Fruit fly (Drosophila melanogaster) whole organism, embryonic: ENCODE measurements around the gene Gr98c.

Experiments
- Aef1 ChIP-seq: fragments of 200-800 bp; sonication (Bioruptor generic); IDR thresholded peaks from 3 replicates; pipeline ENCODE4 v1.3.6; 2022; ENCODE audit warnings: missing biosample characterization, missing genetic modification characterization
- CG10267 ChIP-seq: fragments of 200-800 bp; sonication (Bioruptor generic); optimal IDR thresholded peaks from 2 replicates; lab custom pipeline; 2018; ENCODE audit warnings: missing biosample characterization, mild to moderate bottlenecking, missing genetic modification characterization, moderate library complexity
- CG10565 ChIP-seq: fragments of 200-800 bp; sonication (Bioruptor generic); optimal IDR thresholded peaks from 3 replicates; lab custom pipeline; 2016; ENCODE audit warnings: missing biosample characterization, mild to moderate bottlenecking, missing genetic modification characterization
- CG11504 ChIP-seq: fragments of 200-800 bp; sonication (Bioruptor generic); optimal IDR thresholded peaks from 3 replicates; lab custom pipeline; 2019; ENCODE audit warnings: missing biosample characterization, mild to moderate bottlenecking, missing genetic modification characterization, moderate library complexity
- CG12299 ChIP-seq: fragments of 200-800 bp; sonication (Bioruptor generic); optimal IDR thresholded peaks from 2 replicates; lab custom pipeline; 2018; ENCODE audit warnings: missing biosample characterization, mild to moderate bottlenecking, missing genetic modification characterization
- CG15514 ChIP-seq: fragments of 200-800 bp; sonication (Bioruptor generic); optimal IDR thresholded peaks from 3 replicates; lab custom pipeline; 2017; ENCODE audit warnings: missing biosample characterization, missing genetic modification characterization, mild to moderate bottlenecking, moderate library complexity, missing genetic modification reagents
- CG15696 ChIP-seq: fragments of 200-800 bp; sonication (Bioruptor generic); optimal IDR thresholded peaks from 2 replicates; lab custom pipeline; 2019; ENCODE audit warnings: missing biosample characterization, mild to moderate bottlenecking, missing genetic modification characterization, moderate library complexity
- CG18599 ChIP-seq: fragments of 200-800 bp; sonication (Bioruptor generic); optimal IDR thresholded peaks from 3 replicates; lab custom pipeline; 2017; ENCODE audit warnings: missing biosample characterization, missing genetic modification characterization, mild to moderate bottlenecking, moderate library complexity, missing genetic modification reagents
- CG2678 ChIP-seq: fragments of 200-800 bp; sonication (Bioruptor generic); optimal IDR thresholded peaks from 3 replicates; lab custom pipeline; 2019; ENCODE audit warnings: missing biosample characterization, mild to moderate bottlenecking, missing genetic modification characterization, moderate library complexity
- CG31441 ChIP-seq: fragments of 200-800 bp; sonication (Bioruptor generic); IDR thresholded peaks from 2 replicates; pipeline ENCODE4 v1.3.6; 2022; ENCODE audit warnings: missing biosample characterization, missing genetic modification characterization
- CG3281 ChIP-seq: fragments of 200-800 bp; sonication (Bioruptor generic); optimal IDR thresholded peaks from 3 replicates; lab custom pipeline; 2017; ENCODE audit warnings: missing biosample characterization, mild to moderate bottlenecking, missing genetic modification characterization
- CG33213 ChIP-seq: fragments of 200-800 bp; sonication (Bioruptor generic); optimal IDR thresholded peaks from 3 replicates; lab custom pipeline; 2016; ENCODE audit warnings: missing biosample characterization, missing genetic modification characterization
- CG3407 ChIP-seq: fragments of 200-800 bp; sonication (Bioruptor generic); optimal IDR thresholded peaks from 2 replicates; lab custom pipeline; 2018; ENCODE audit warnings: missing biosample characterization, mild to moderate bottlenecking, missing genetic modification characterization
- CG5245 ChIP-seq: fragments of 200-800 bp; sonication (Bioruptor generic); optimal IDR thresholded peaks from 3 replicates; lab custom pipeline; 2016; ENCODE audit warnings: missing biosample characterization, missing genetic modification characterization
- CG6654 ChIP-seq: fragments of 200-800 bp; sonication (Bioruptor generic); optimal IDR thresholded peaks from 2 replicates; lab custom pipeline; 2017; ENCODE audit warnings: missing biosample characterization, mild to moderate bottlenecking, missing genetic modification characterization
- CG9727 ChIP-seq: fragments of 200-800 bp; sonication (Bioruptor generic); optimal IDR thresholded peaks from 3 replicates; lab custom pipeline; 2017; ENCODE audit warnings: missing biosample characterization, mild to moderate bottlenecking, missing genetic modification characterization
- CkIIα-i1 ChIP-seq: fragments of 200-800 bp; sonication (Bioruptor generic); IDR thresholded peaks from 2 replicates; pipeline ENCODE4 v1.3.6; 2022; ENCODE audit warnings: missing biosample characterization, missing genetic modification characterization
- CrebB ChIP-seq: fragments of 200-800 bp; sonication (Bioruptor generic); optimal IDR thresholded peaks from 3 replicates; lab custom pipeline; 2018; ENCODE audit warnings: missing biosample characterization, mild to moderate bottlenecking, missing genetic modification characterization
- D19A ChIP-seq: fragments of 200-800 bp; optimal IDR thresholded peaks from 3 replicates; lab custom pipeline; 2019; ENCODE audit warnings: missing biosample characterization, mild to moderate bottlenecking, missing genetic modification characterization, moderate library complexity
- Ets65A ChIP-seq: fragments of 200-800 bp; sonication (Bioruptor generic); peaks from one replicate; lab custom pipeline; 2016; ENCODE audit warnings: missing biosample characterization, missing genetic modification characterization
- HLH54F ChIP-seq: fragments of 200-800 bp; sonication (Bioruptor generic); optimal IDR thresholded peaks from 3 replicates; lab custom pipeline; 2016; ENCODE audit warnings: missing biosample characterization, missing genetic modification characterization
- Lhr ChIP-seq: fragments of 200-800 bp; sonication (Bioruptor generic); optimal IDR thresholded peaks from 3 replicates; lab custom pipeline; 2017; ENCODE audit warnings: mild to moderate bottlenecking, missing biosample characterization, missing genetic modification reagents, missing genetic modification characterization
- Ptx1 ChIP-seq: fragments of 200-800 bp; sonication (Bioruptor generic); IDR thresholded peaks from 2 replicates; pipeline ENCODE4 v1.3.6; 2022; ENCODE audit warnings: missing biosample characterization, missing genetic modification characterization
- Rfx ChIP-seq: fragments of 200-800 bp; sonication (Bioruptor generic); IDR thresholded peaks from 2 replicates; pipeline ENCODE4 v1.3.6; 2022; ENCODE audit warnings: missing biosample characterization, missing genetic modification characterization
- Scr ChIP-seq: fragments of 200-800 bp; sonication (Bioruptor generic); IDR thresholded peaks from 2 replicates; pipeline ENCODE4 v1.3.6; 2022; ENCODE audit warnings: missing biosample characterization, missing genetic modification characterization; ENCODE audit not compliant: partially characterized antibody
- Spps ChIP-seq: fragments of 200-800 bp; sonication (Bioruptor generic); optimal IDR thresholded peaks from 2 replicates; lab custom pipeline; 2018; ENCODE audit warnings: missing biosample characterization, mild to moderate bottlenecking, missing genetic modification characterization
- Usf ChIP-seq: fragments of 200-800 bp; sonication (Bioruptor generic); optimal IDR thresholded peaks from 2 replicates; lab custom pipeline; 2017; ENCODE audit warnings: missing genotype, missing biosample characterization, missing genetic modification characterization
- Vsx1 ChIP-seq: fragments of 200-800 bp; sonication (Bioruptor generic); optimal IDR thresholded peaks from 2 replicates; lab custom pipeline; 2017; ENCODE audit warnings: missing biosample characterization, mild to moderate bottlenecking, missing genetic modification characterization, missing genetic modification reagents
- ap ChIP-seq: fragments of 200-800 bp; sonication (Bioruptor generic); IDR thresholded peaks from 2 replicates; pipeline ENCODE4 v1.3.6; 2022; ENCODE audit warnings: missing biosample characterization, missing genetic modification characterization
- caup ChIP-seq: fragments of 200-800 bp; sonication (Bioruptor generic); optimal IDR thresholded peaks from 3 replicates; lab custom pipeline; 2017; ENCODE audit warnings: missing biosample characterization, mild to moderate bottlenecking, missing genetic modification characterization, moderate library complexity; ENCODE audit not compliant: severe bottlenecking
- chn ChIP-seq: fragments of 200-800 bp; sonication (Bioruptor generic); optimal IDR thresholded peaks from 2 replicates; lab custom pipeline; 2016; ENCODE audit warnings: missing biosample characterization, missing genetic modification characterization
- croc ChIP-seq: fragments of 200-800 bp; sonication (Bioruptor generic); conservative IDR thresholded peaks from 3 replicates; pipeline ENCODE4 v1.3.6; 2022; ENCODE audit warnings: missing biosample characterization, missing genetic modification characterization
- dysf ChIP-seq: fragments of 200-800 bp; sonication (Bioruptor generic); IDR thresholded peaks from 3 replicates; pipeline ENCODE4 v1.3.6; 2022; ENCODE audit warnings: missing biosample characterization, missing genetic modification characterization
- gem ChIP-seq: fragments of 200-800 bp; sonication (Bioruptor generic); optimal IDR thresholded peaks from 2 replicates; lab custom pipeline; 2019; ENCODE audit warnings: missing biosample characterization, mild to moderate bottlenecking, missing genetic modification characterization, moderate library complexity
- ind ChIP-seq: fragments of 200-800 bp; sonication (Bioruptor generic); optimal IDR thresholded peaks from 3 replicates; lab custom pipeline; 2016; ENCODE audit warnings: missing biosample characterization, missing genetic modification characterization
- kay ChIP-seq: fragments of 200-800 bp; sonication (Bioruptor generic); optimal IDR thresholded peaks from 2 replicates; lab custom pipeline; 2016; ENCODE audit warnings: missing biosample characterization, missing genetic modification characterization
- knrl ChIP-seq: fragments of 200-800 bp; sonication (Bioruptor generic); IDR thresholded peaks from 3 replicates; pipeline ENCODE4 v1.3.6; 2022; ENCODE audit warnings: missing biosample characterization, missing genetic modification characterization; ENCODE audit not compliant: partially characterized antibody
- lab ChIP-seq: fragments of 200-800 bp; sonication (Bioruptor generic); optimal IDR thresholded peaks from 3 replicates; lab custom pipeline; 2017; ENCODE audit warnings: missing biosample characterization, missing genetic modification characterization, mild to moderate bottlenecking, moderate library complexity, missing genetic modification reagents
- lmd ChIP-seq: fragments of 200-800 bp; sonication (Bioruptor generic); IDR thresholded peaks from 2 replicates; pipeline ENCODE4 v1.3.6; 2022; ENCODE audit warnings: missing biosample characterization, missing genetic modification characterization
- nmo ChIP-seq: fragments of 200-800 bp; sonication (Bioruptor generic); optimal IDR thresholded peaks from 2 replicates; lab custom pipeline; 2018; ENCODE audit warnings: missing biosample characterization, mild to moderate bottlenecking, missing genetic modification characterization, moderate library complexity
- onecut ChIP-seq: fragments of 200-800 bp; sonication (Bioruptor generic); IDR thresholded peaks from 2 replicates; pipeline ENCODE4 v1.3.6; 2022; ENCODE audit warnings: missing biosample characterization, missing genetic modification characterization
- peb ChIP-seq: fragments of 200-800 bp; sonication (Bioruptor generic); IDR thresholded peaks from 2 replicates; pipeline ENCODE4 v1.3.6; 2022; ENCODE audit warnings: missing biosample characterization, missing genetic modification characterization
- phol ChIP-seq: fragments of 200-800 bp; sonication (Bioruptor generic); optimal IDR thresholded peaks from 3 replicates; lab custom pipeline; 2018; ENCODE audit warnings: missing biosample characterization, mild to moderate bottlenecking, missing genetic modification characterization, moderate library complexity
- pros ChIP-seq: fragments of 200-800 bp; sonication (Bioruptor generic); optimal IDR thresholded peaks from 3 replicates; lab custom pipeline; 2019; ENCODE audit warnings: missing biosample characterization, mild to moderate bottlenecking, missing genetic modification characterization, moderate library complexity
- sens ChIP-seq: fragments of 200-800 bp; sonication (Bioruptor generic); peaks from one replicate; lab custom pipeline; 2016; ENCODE audit warnings: missing biosample characterization, missing genetic modification characterization
- sqz ChIP-seq: fragments of 200-800 bp; sonication (Bioruptor generic); optimal IDR thresholded peaks from 3 replicates; lab custom pipeline; 2018; ENCODE audit warnings: missing biosample characterization, mild to moderate bottlenecking, missing genetic modification characterization
- tx ChIP-seq: fragments of 200-800 bp; sonication (Bioruptor generic); optimal IDR thresholded peaks from 2 replicates; lab custom pipeline; 2016; ENCODE audit warnings: missing biosample characterization, missing genetic modification characterization

Gr98c gene

dm6 chr3R:27517157-27517556, 27.1 kb upstream of the Gr98c start, which contains the start of gene CG13972:
CG13972 (minus strand) TSS chr3R:27517257.
- no peak for TF ChIP-seq caup (GFP tag; lab: Kevin White, UChicago)
- peak; percentile 88 for TF ChIP-seq Ets65A

- TF ChIP-seq dysf (0 out of 3 replicates have a peak, but pooled peaks have one; percentile 30), Ets65A (peak; percentile 90), CG6654 (GFP tag; lab: Kevin White, UChicago) (no peak), lab (GFP tag; lab: Kevin White, UChicago) (peak; percentile 34), Ptx1 (GFP tag; lab: Robert Waterston, UW) (0 out of 2 replicates have a peak, but pooled peaks have one; percentile 10), nmo (GFP tag; lab: Kevin White, UChicago) (peak; percentile 2), CG15514 (GFP tag; lab: Kevin White, UChicago) (no peak), CG2678 (tag; lab: Kevin White, UChicago) (peak; percentile 9), CG9727 (GFP tag; lab: Kevin White, UChicago) (peak; percentile 20), Vsx1 (GFP tag; lab: Kevin White, UChicago) (no peak), CG31441 (GFP tag; lab: Robert Waterston, UW) (0 out of 2 replicates have a peak, but pooled peaks have one; percentile 32), Aef1 (GFP tag; lab: Robert Waterston, UW) (no peak), caup (GFP tag; lab: Kevin White, UChicago) (no peak), ind (no peak), CG15696 (tag; lab: Kevin White, UChicago) (peak; percentile 11), lmd (GFP tag; lab: Robert Waterston, UW) (peak; percentile 41), phol (peak; percentile 36), CG3281 (peak; percentile 4), D19A (tag; lab: Kevin White, UChicago) (no peak), kay (no peak), Spps (no peak), sens (GFP tag; lab: Kevin White, UChicago) (peak; percentile 82), CG18599 (GFP tag; lab: Kevin White, UChicago) (peak; percentile 32), Usf (no peak), CG11504 (tag; lab: Kevin White, UChicago) (peak; percentile 45), gem (tag; lab: Kevin White, UChicago) (peak; percentile 23)
Observed at dm6 chr3R:27519879-27520278, 24.4 kb upstream of the Gr98c start.

- TF ChIP-seq pros: peak; percentile 11
- TF ChIP-seq onecut: peak; percentile 93
- TF ChIP-seq HLH54F (GFP tag; lab: Kevin White, UChicago): no peak
- TF ChIP-seq CG10565: no peak
- TF ChIP-seq CG3407 (GFP tag; lab: Kevin White, UChicago): no peak
- no peak for TF ChIP-seq CkIIα-i1 (GFP tag; lab: Robert Waterston, UW)
- no peak for TF ChIP-seq tx (GFP tag; lab: Kevin White, UChicago)
- TF ChIP-seq Rfx (GFP tag; lab: Robert Waterston, UW): peak; percentile 60
- no peak for TF ChIP-seq CG5245
- TF ChIP-seq Scr (GFP tag; lab: Robert Waterston, UW): no peak
- no peak for TF ChIP-seq Lhr
- TF ChIP-seq chn (GFP tag; lab: Kevin White, UChicago): no peak
- TF ChIP-seq CG31441 (GFP tag; lab: Robert Waterston, UW): no peak
- no peak for TF ChIP-seq CG12299 (tag; lab: Kevin White, UChicago)
- TF ChIP-seq CG10267 (tag; lab: Kevin White, UChicago): no peak
- TF ChIP-seq sqz (GFP tag; lab: Kevin White, UChicago): no peak
- TF ChIP-seq CrebB: no peak
- no peak for TF ChIP-seq peb (GFP tag; lab: Robert Waterston, UW)
- TF ChIP-seq CG33213 (GFP tag; lab: Kevin White, UChicago): no peak
- TF ChIP-seq knrl (GFP tag; lab: Robert Waterston, UW): no peak
- no peak for TF ChIP-seq croc
- no peak for TF ChIP-seq ap (GFP tag; lab: Robert Waterston, UW)
Observed at dm6 chr3R:27520415-27520916, 23.8 kb upstream of the Gr98c start, which contains the start of gene CG12885. CG12885 (plus strand) TSS chr3R:27520866.
